Worm (Caenorhabditis elegans) whole organism, L2 larva: ENCODE results near the gene prp-40.

ENCODE experiments used
- C34F6.9 ChIP-seq: fragments of 150-350 bp; optimal IDR thresholded peaks from 2 replicates; lab custom pipeline; 2014; ENCODE audit warnings: missing biosample characterization, missing genetic modification characterization
- F13H6.1 ChIP-seq: sonication (generic microtip); optimal IDR thresholded peaks from 2 replicates; lab custom pipeline; 2016; ENCODE audit warnings: missing genetic modification characterization, missing compliant biosample characterization
- alr-1 ChIP-seq: fragments of 150-350 bp; optimal IDR thresholded peaks from 2 replicates; lab custom pipeline; 2014; ENCODE audit warnings: missing biosample characterization, missing genetic modification characterization
- aly-2 ChIP-seq: fragments of 150-350 bp; optimal IDR thresholded peaks from 2 replicates; lab custom pipeline; 2014; ENCODE audit warnings: missing biosample characterization, missing genetic modification characterization
- crh-2 ChIP-seq: sonication (generic microtip); optimal IDR thresholded peaks from 2 replicates; lab custom pipeline; 2017; ENCODE audit warnings: missing biosample characterization, missing genetic modification characterization
- dmd-4 ChIP-seq: sonication (generic microtip); optimal IDR thresholded peaks from 2 replicates; lab custom pipeline; 2017; ENCODE audit warnings: missing biosample characterization, missing genetic modification characterization
- elt-1 ChIP-seq: fragments of 150-350 bp; optimal IDR thresholded peaks from 2 replicates; lab custom pipeline; 2014; ENCODE audit warnings: missing biosample characterization, missing genetic modification characterization
- elt-3 ChIP-seq: sonication (generic microtip); optimal IDR thresholded peaks from 2 replicates; lab custom pipeline; 2017; ENCODE audit warnings: missing biosample characterization, missing genetic modification characterization
- fos-1 ChIP-seq: fragments of 150-350 bp; optimal IDR thresholded peaks from 2 replicates; lab custom pipeline; 2014; ENCODE audit warnings: missing biosample characterization, missing genetic modification characterization
- lin-11 ChIP-seq: fragments of 150-350 bp; sonication (generic microtip); optimal IDR thresholded peaks from 2 replicates; lab custom pipeline; 2014; ENCODE audit warnings: missing biosample characterization, missing genetic modification characterization, inconsistent platforms, mixed read lengths
- lin-39 ChIP-seq: fragments of 150-350 bp; optimal IDR thresholded peaks from 2 replicates; lab custom pipeline; 2014; ENCODE audit warnings: missing biosample characterization, missing genetic modification reagents, missing genetic modification characterization
- lsy-2 ChIP-seq, 2 experiments: fragments of 150-350 bp in 1 of 2; sonication (generic microtip) in 1 of 2; optimal IDR thresholded peaks; 2 replicates each; lab custom pipeline; 2014 to 2017; ENCODE audit warnings: missing biosample characterization in 2 of 2, missing genetic modification characterization in 2 of 2
- mab-5 ChIP-seq: fragments of 150-350 bp; optimal IDR thresholded peaks from 2 replicates; lab custom pipeline; 2014; ENCODE audit warnings: missing biosample characterization, missing genetic modification characterization
- mbf-1 ChIP-seq: sonication (generic microtip); optimal IDR thresholded peaks from 2 replicates; lab custom pipeline; 2017; ENCODE audit warnings: missing biosample characterization, missing genetic modification characterization
- nhr-10 ChIP-seq: sonication (generic microtip); optimal IDR thresholded peaks from 2 replicates; lab custom pipeline; 2017; ENCODE audit warnings: missing biosample characterization, missing genetic modification characterization
- nhr-12 ChIP-seq: fragments of 150-350 bp; optimal IDR thresholded peaks from 2 replicates; lab custom pipeline; 2014; ENCODE audit warnings: missing biosample characterization, missing genetic modification characterization
- nhr-129 ChIP-seq: fragments of 150-350 bp; optimal IDR thresholded peaks from 2 replicates; lab custom pipeline; 2014; ENCODE audit warnings: missing biosample characterization, missing genetic modification characterization
- nhr-21 ChIP-seq: fragments of 150-350 bp; optimal IDR thresholded peaks from 2 replicates; lab custom pipeline; 2014; ENCODE audit warnings: missing biosample characterization, missing genetic modification characterization
- nhr-6 ChIP-seq: fragments of 150-350 bp; optimal IDR thresholded peaks from 2 replicates; lab custom pipeline; 2014; ENCODE audit warnings: missing biosample characterization, missing genetic modification characterization
- nhr-77 ChIP-seq: fragments of 150-350 bp; optimal IDR thresholded peaks from 2 replicates; lab custom pipeline; 2014; ENCODE audit warnings: missing biosample characterization, missing genetic modification characterization
- peb-1 ChIP-seq: fragments of 150-350 bp; optimal IDR thresholded peaks from 2 replicates; lab custom pipeline; 2014; ENCODE audit warnings: missing biosample characterization, missing genetic modification characterization
- sem-4 ChIP-seq: fragments of 150-350 bp; optimal IDR thresholded peaks from 2 replicates; lab custom pipeline; 2014; ENCODE audit warnings: missing biosample characterization, missing genetic modification reagents, missing genetic modification characterization
- skn-1 ChIP-seq: sonication (generic microtip); optimal IDR thresholded peaks from 2 replicates; lab custom pipeline; 2017; ENCODE audit warnings: missing biosample characterization, missing genetic modification characterization
- sma-3 ChIP-seq: sonication (generic microtip); optimal IDR thresholded peaks from 2 replicates; lab custom pipeline; 2016; ENCODE audit warnings: missing genetic modification reagents, missing genetic modification characterization, missing compliant biosample characterization
- sma-9 ChIP-seq, 2 experiments: fragments of 150-350 bp in 1 of 2; sonication (generic microtip) in 1 of 2; optimal IDR thresholded peaks; 2 replicates each; lab custom pipeline; 2014 to 2016; ENCODE audit warnings: missing genetic modification characterization in 2 of 2, mild to moderate bottlenecking in 1 of 2, missing biosample characterization in 1 of 2, missing compliant biosample characterization in 1 of 2, missing genetic modification reagents in 1 of 2, moderate library complexity in 1 of 2
- snpc-4 ChIP-seq: fragments of 150-350 bp; optimal IDR thresholded peaks from 2 replicates; lab custom pipeline; 2014; ENCODE audit warnings: missing biosample characterization, missing genetic modification characterization
- unc-55 ChIP-seq: fragments of 150-350 bp; sonication (generic microtip); optimal IDR thresholded peaks from 3 replicates; lab custom pipeline; 2014; ENCODE audit warnings: missing biosample characterization, missing genetic modification reagents, missing genetic modification characterization
- unc-62 ChIP-seq: fragments of 150-350 bp; optimal IDR thresholded peaks from 2 replicates; lab custom pipeline; 2014; ENCODE audit warnings: missing biosample characterization, missing genetic modification reagents, missing genetic modification characterization
- zag-1 ChIP-seq: fragments of 150-350 bp; optimal IDR thresholded peaks from 2 replicates; lab custom pipeline; 2014; ENCODE audit warnings: missing biosample characterization, missing genetic modification characterization
- ztf-1 ChIP-seq: fragments of 200-800 bp; sonication (Bioruptor generic); conservative IDR thresholded peaks from 2 replicates; pipeline ENCODE4 v1.3.6; 2022; ENCODE audit warnings: missing genetic modification characterization, missing compliant biosample characterization
- ztf-11 ChIP-seq: sonication (generic microtip); optimal IDR thresholded peaks from 2 replicates; lab custom pipeline; 2017; ENCODE audit warnings: missing biosample characterization, missing genetic modification characterization
- ztf-4 ChIP-seq: fragments of 150-350 bp; optimal IDR thresholded peaks from 2 replicates; lab custom pipeline; 2014; ENCODE audit warnings: missing biosample characterization, missing genetic modification characterization

prp-40 gene

DNA sequence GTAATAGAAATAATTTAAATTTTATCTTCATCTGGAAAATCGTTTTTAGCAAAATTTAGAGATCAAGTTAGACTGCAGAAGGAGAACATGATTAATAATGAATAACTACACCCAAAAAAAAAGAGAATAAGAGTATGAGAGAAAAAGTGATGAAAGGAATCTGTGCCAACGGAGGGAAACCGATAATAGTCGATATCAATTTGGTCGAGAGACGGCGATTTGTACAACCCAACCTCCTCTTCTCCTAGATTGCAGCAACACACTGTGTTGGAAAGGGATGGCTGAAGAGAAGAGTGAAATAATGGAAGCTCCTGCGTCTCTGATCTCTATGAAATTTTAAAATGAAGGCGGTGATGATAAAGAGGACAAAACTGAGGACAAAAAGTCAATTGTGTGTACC, 47.4 kb upstream of the prp-40 start:
- TF ChIP-seq ztf-11 (tag; lab: Kevin White, UChicago), result no peak
- no peak for TF ChIP-seq nhr-12 (tag; lab: Kevin White, UChicago)
- TF ChIP-seq lsy-2 (tag; optimal IDR thresholded peaks at IDR 0.05; lab: Kevin White, UChicago), result no peak
- TF ChIP-seq nhr-129 (tag; lab: Kevin White, UChicago), result no peak
- TF ChIP-seq mbf-1 (tag; lab: Kevin White, UChicago), result no peak
- no peak for TF ChIP-seq nhr-77
- TF ChIP-seq crh-2 (tag; lab: Kevin White, UChicago), result peak; percentile 48
- no peak for TF ChIP-seq dmd-4 (tag; lab: Kevin White, UChicago)
- TF ChIP-seq sma-3 (GFP tag; lab: Kevin White, UChicago), result peak; percentile 47
- TF ChIP-seq fos-1, result peak; percentile 91
- peak; percentile 21 for TF ChIP-seq sma-9 (GFP tag; optimal IDR thresholded peaks at IDR 0.05; lab: Kevin White, UChicago)
- no peak for TF ChIP-seq sma-9 (tag; optimal IDR thresholded peaks at IDR 0.05; lab: Kevin White, UChicago)
- no peak for TF ChIP-seq ztf-1 (GFP tag; lab: Robert Waterston, UW)
- TF ChIP-seq ztf-4, result no peak
- TF ChIP-seq unc-55 (GFP tag; lab: Kevin White, UChicago), result no peak

DNA sequence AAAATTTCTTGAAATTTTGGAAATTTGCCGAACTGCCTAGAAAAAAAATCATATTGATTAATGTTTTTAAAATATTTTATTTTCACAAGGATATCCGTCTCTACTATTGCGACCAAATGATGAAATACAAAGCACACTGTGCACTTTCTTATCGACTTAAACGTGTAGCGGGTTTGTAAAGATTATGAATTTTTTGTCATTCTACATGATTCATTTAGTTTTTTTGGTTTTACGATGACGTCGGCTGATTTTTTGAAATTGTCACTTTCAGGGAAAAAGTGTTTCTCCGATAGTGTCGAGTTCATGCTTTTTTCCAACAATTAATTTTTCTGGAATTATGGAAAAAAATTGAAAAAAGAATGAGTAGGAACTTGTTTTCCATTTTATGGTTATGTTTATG, 45.3 kb upstream of the prp-40 start:
- TF ChIP-seq fos-1, result peak; percentile 81
- TF ChIP-seq aly-2, result no peak
- no peak for TF ChIP-seq nhr-6
- TF ChIP-seq sem-4 (tag; lab: Kevin White, UChicago), result no peak
- no peak for TF ChIP-seq snpc-4 (tag; lab: Kevin White, UChicago)

DNA sequence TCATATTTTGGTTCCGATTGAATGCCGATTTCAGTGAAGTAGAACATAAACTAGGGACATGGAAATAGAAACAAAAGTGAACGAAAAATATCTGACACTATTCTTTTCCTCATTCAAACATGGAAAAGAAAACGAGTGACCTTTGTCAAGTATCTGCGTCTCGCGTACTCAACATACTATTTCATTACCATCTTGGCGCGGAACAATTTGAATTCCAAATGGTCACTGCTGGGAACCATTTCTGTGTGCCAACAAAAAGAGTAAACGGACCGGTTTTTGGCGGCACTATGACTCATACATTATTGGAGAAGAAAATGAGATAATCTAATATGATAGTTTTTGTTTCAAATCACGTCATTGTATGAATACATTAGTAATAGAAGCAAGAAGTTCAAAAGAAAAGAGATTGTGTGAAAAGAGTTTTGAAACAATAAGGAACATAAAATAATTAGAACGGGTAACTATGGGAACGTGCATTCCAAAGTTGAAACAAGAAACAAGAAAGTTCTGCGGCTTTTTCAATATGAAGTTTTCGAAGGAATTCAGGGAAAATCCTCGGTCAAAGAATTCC, 39.4 kb upstream of the prp-40 start:
- TF ChIP-seq nhr-129 (tag; lab: Kevin White, UChicago) (peak; percentile 29), crh-2 (tag; lab: Kevin White, UChicago) (no peak), ztf-4 (no peak), peb-1 (tag; lab: Kevin White, UChicago) (no peak), nhr-77 (no peak), lsy-2 (tag; optimal IDR thresholded peaks at IDR 0.05; lab: Kevin White, UChicago) (no peak), nhr-21 (no peak), mab-5 (tag; lab: Kevin White, UChicago) (no peak), ztf-11 (tag; lab: Kevin White, UChicago) (no peak), fos-1 (peak; percentile 48), alr-1 (tag; lab: Kevin White, UChicago) (no peak), elt-1 (tag; lab: Kevin White, UChicago) (no peak), C34F6.9 (peak; percentile 13), lin-39 (tag; lab: Kevin White, UChicago) (no peak)

DNA sequence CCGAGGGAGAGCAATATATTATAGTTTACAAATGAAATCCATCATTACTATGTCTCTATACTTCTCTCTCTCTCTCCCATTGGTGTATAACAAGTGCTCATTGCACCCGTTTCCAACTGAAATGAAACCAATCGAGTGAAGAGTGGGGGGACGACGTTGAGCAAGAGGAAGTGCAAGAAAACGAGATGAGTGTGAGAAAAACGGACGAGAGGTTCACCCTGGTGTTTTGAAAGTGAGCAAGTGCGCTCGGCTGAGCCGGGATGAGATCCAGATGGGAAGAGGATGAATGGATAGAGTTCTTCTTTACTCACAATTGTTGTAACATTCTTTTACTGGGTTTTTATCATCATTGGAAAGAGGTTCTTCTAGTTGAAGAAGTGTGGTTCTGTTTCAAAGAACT, 38.2 kb upstream of the prp-40 start:
- no peak for TF ChIP-seq nhr-6
- TF ChIP-seq F13H6.1 (tag; lab: Kevin White, UChicago), result peak; percentile 7
- peak in 1 of 2 experiments; percentile 56 for TF ChIP-seq lsy-2 (tag; optimal IDR thresholded peaks at IDR 0.05; lab: Kevin White, UChicago)
- no peak for TF ChIP-seq elt-3 (tag; lab: Kevin White, UChicago)
- peak; percentile 16 for TF ChIP-seq zag-1 (tag; lab: Kevin White, UChicago)
- TF ChIP-seq lin-11, result peak; percentile 27
- peak; percentile 46 for TF ChIP-seq C34F6.9
- no peak for TF ChIP-seq snpc-4 (tag; lab: Kevin White, UChicago)
- peak; percentile 63 for TF ChIP-seq nhr-129 (tag; lab: Kevin White, UChicago)
- peak; percentile 3 for TF ChIP-seq sma-9 (GFP tag; optimal IDR thresholded peaks at IDR 0.05; lab: Kevin White, UChicago)
- no peak for TF ChIP-seq sma-9 (tag; optimal IDR thresholded peaks at IDR 0.05; lab: Kevin White, UChicago)
- no peak for TF ChIP-seq unc-62 (GFP tag; lab: Kevin White, UChicago)
- peak; percentile 61 for TF ChIP-seq unc-55 (GFP tag; lab: Kevin White, UChicago)

DNA sequence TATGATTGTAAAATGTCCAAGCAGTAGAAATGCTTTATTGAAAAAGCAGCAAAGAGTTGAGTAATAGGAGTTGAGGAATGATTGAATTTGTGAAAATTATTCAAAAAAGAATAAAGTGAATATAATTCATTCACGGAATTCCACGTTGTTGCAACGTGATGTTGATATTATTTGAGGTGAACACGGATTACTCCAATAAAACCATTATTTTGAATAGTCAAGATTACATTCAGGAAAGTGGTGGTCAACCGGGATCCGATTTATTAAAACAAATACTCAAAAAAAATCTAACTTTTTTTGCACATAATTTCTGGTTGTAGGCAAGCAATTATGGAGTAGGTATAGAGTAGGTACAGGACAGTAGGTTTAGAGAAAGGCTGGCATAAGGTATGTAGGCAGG, 36.5 kb upstream of the prp-40 start, which contains the start of gene bre-3:
TSS of gene bre-3 (minus strand) at position 101 of the 400 bp plus-strand sequence.
- TF ChIP-seq alr-1 (tag; lab: Kevin White, UChicago) (no peak), nhr-10 (no peak), dmd-4 (tag; lab: Kevin White, UChicago) (no peak), aly-2 (no peak), snpc-4 (tag; lab: Kevin White, UChicago) (no peak), unc-62 (GFP tag; lab: Kevin White, UChicago) (no peak), skn-1 (tag; lab: Kevin White, UChicago) (no peak), ztf-4 (no peak), nhr-12 (tag; lab: Kevin White, UChicago) (no peak), mbf-1 (tag; lab: Kevin White, UChicago) (no peak)
